Fruit fly (Drosophila melanogaster): ENCODE results near the gene Mur18B.

- TF ChIP-seq CG34367 (tag; optimal IDR thresholded peaks at IDR 0.05) (no peak), fd96Ca (GFP tag; IDR thresholded peaks at IDR 0.05) (no peak), Ets98B (GFP tag; IDR thresholded peaks at IDR 0.05) (no peak)
Observed at dm6 chrX:19249339-19249738, 36.3 kb downstream of the Mur18B start.
